In genomic region chrX:19787921-19788620, dm6 we compare ENCODE assay signal across 1 fruit fly cellular context.
TF ChIP-seq lines count a peak whose summit lies in the region.

No protein-coding gene starts in this region.

TF ChIP-seq in whole organism, embryonic, 481 proteins besides CTCF, POLR2A, EP300 and RAD21 (continued from another document):
- TF ChIP-seq pros (GFP tag; optimal IDR thresholded peaks at IDR 0.05; lab: Kevin White, UChicago) (peak; percentile 87), CG6813 (GFP tag; optimal IDR thresholded peaks at IDR 0.05; lab: Kevin White, UChicago) (peak; percentile 4)
